Worm (Caenorhabditis elegans) whole organism, L4 larva: ENCODE results near the gene ptc-3.

Source experiments
- D1046.2 ChIP-seq: fragments of 200-800 bp; sonication (Bioruptor generic); IDR thresholded peaks from 2 replicates; pipeline ENCODE4 v1.3.6; 2022; ENCODE audit warnings: missing genetic modification characterization, missing compliant biosample characterization
- F26F4.8 ChIP-seq: fragments of 200-800 bp; sonication (Bioruptor generic); conservative IDR thresholded peaks from 2 replicates; pipeline ENCODE4 v1.3.6; 2022; ENCODE audit warnings: missing genetic modification characterization, missing compliant biosample characterization
- F37D6.2 ChIP-seq: sonication (generic microtip); optimal IDR thresholded peaks from 2 replicates; lab custom pipeline; 2016; ENCODE audit warnings: mild to moderate bottlenecking, missing genetic modification characterization, missing compliant biosample characterization
- T20F7.1 ChIP-seq: fragments of 200-800 bp; sonication (Bioruptor generic); optimal IDR thresholded peaks from 2 replicates; lab custom pipeline; 2018; ENCODE audit warnings: mild to moderate bottlenecking, missing genetic modification characterization, missing compliant biosample characterization
- T26A8.4 ChIP-seq: fragments of 200-800 bp; sonication (Bioruptor generic); IDR thresholded peaks from 2 replicates; pipeline ENCODE4 v1.3.6; 2022; ENCODE audit warnings: missing genetic modification characterization, missing compliant biosample characterization
- Y48G9A.11 ChIP-seq: fragments of 200-800 bp; sonication (Bioruptor generic); IDR thresholded peaks from 2 replicates; pipeline ENCODE4 v1.3.6; 2022; ENCODE audit warnings: missing genetic modification reagents, missing genetic modification characterization, missing compliant biosample characterization
- aha-1 ChIP-seq: fragments of 150-350 bp; peaks from one replicate; lab custom pipeline; 2014; ENCODE audit warnings: missing biosample characterization, missing genetic modification characterization
- ama-1 ChIP-seq: fragments of 150-350 bp; optimal IDR thresholded peaks from 2 replicates; lab custom pipeline; 2014; ENCODE audit warnings: inconsistent platforms, mixed read lengths
- ceh-44 ChIP-seq: fragments of 200-800 bp; sonication (Bioruptor generic); IDR thresholded peaks from 2 replicates; pipeline ENCODE4 v1.3.6; 2022; ENCODE audit warnings: missing genetic modification reagents, missing genetic modification characterization, missing compliant biosample characterization
- ces-1 ChIP-seq: fragments of 150-350 bp; sonication (generic microtip); optimal IDR thresholded peaks from 4 replicates; lab custom pipeline; 2014; ENCODE audit warnings: missing biosample characterization, missing genetic modification reagents, missing genetic modification characterization
- daf-12 ChIP-seq: fragments of 150-350 bp; optimal IDR thresholded peaks from 2 replicates; lab custom pipeline; 2014; ENCODE audit warnings: missing biosample characterization, missing genetic modification reagents, missing genetic modification characterization
- daf-19 ChIP-seq: fragments of 200-800 bp; sonication (Bioruptor generic); conservative IDR thresholded peaks from 2 replicates; pipeline ENCODE4 v1.3.6; 2022; ENCODE audit warnings: missing genetic modification characterization, missing compliant biosample characterization
- dmd-8 ChIP-seq: fragments of 200-800 bp; sonication (Bioruptor generic); IDR thresholded peaks from 2 replicates; pipeline ENCODE4 v1.3.6; 2022; ENCODE audit warnings: missing genetic modification characterization, missing compliant biosample characterization
- dmd-9 ChIP-seq: fragments of 200-800 bp; sonication (Bioruptor generic); IDR thresholded peaks from 2 replicates; pipeline ENCODE4 v1.3.6; 2022; ENCODE audit warnings: missing genetic modification reagents, missing genetic modification characterization, missing compliant biosample characterization
- egl-43 ChIP-seq: fragments of 200-800 bp; sonication (Bioruptor generic); IDR thresholded peaks from 2 replicates; pipeline ENCODE4 v1.3.6; 2022; ENCODE audit warnings: missing genetic modification reagents, missing genetic modification characterization, missing compliant biosample characterization
- gei-8 ChIP-seq: fragments of 200-800 bp; sonication (Bioruptor generic); optimal IDR thresholded peaks from 2 replicates; lab custom pipeline; 2018; ENCODE audit warnings: mild to moderate bottlenecking, missing genetic modification characterization, missing compliant biosample characterization
- hlh-30 ChIP-seq: sonication (generic microtip); optimal IDR thresholded peaks from 2 replicates; lab custom pipeline; 2017; ENCODE audit warnings: antibody characterized with exemption, mild to moderate bottlenecking, missing genetic modification characterization, missing compliant biosample characterization; ENCODE audit not compliant: insufficient read depth
- hmg-1.1 ChIP-seq: fragments of 200-800 bp; sonication (Bioruptor generic); IDR thresholded peaks from 2 replicates; pipeline ENCODE4 v1.3.6; 2022; ENCODE audit warnings: missing genetic modification reagents, missing genetic modification characterization, missing compliant biosample characterization
- lin-13 ChIP-seq: fragments of 150-350 bp; optimal IDR thresholded peaks from 2 replicates; lab custom pipeline; 2014; ENCODE audit warnings: missing biosample characterization, missing genetic modification reagents, missing genetic modification characterization
- lin-39 ChIP-seq: fragments of 150-350 bp; optimal IDR thresholded peaks from 2 replicates; lab custom pipeline; 2014; ENCODE audit warnings: missing biosample characterization, missing genetic modification reagents, missing genetic modification characterization
- lsy-2 ChIP-seq, 2 experiments: fragments of 150-350 bp in 1 of 2; sonication (generic microtip) in 1 of 2; optimal IDR thresholded peaks; 2 replicates each; lab custom pipeline; 2014 to 2017; ENCODE audit warnings: missing biosample characterization in 2 of 2, missing genetic modification characterization in 2 of 2
- mdt-29 ChIP-seq: fragments of 200-800 bp; sonication (Bioruptor generic); IDR thresholded peaks from 2 replicates; pipeline ENCODE4 v1.3.6; 2022; ENCODE audit warnings: missing genetic modification reagents, missing genetic modification characterization, missing compliant biosample characterization
- mxl-3 ChIP-seq: fragments of 200-800 bp; sonication (Bioruptor generic); optimal IDR thresholded peaks from 2 replicates; lab custom pipeline; 2018; ENCODE audit warnings: mild to moderate bottlenecking, missing genetic modification characterization, missing compliant biosample characterization
- nhr-102 ChIP-seq: sonication (generic microtip); optimal IDR thresholded peaks from 2 replicates; lab custom pipeline; 2016; ENCODE audit warnings: mild to moderate bottlenecking, missing genetic modification characterization, moderate library complexity, missing compliant biosample characterization
- nhr-11 ChIP-seq: fragments of 150-350 bp; optimal IDR thresholded peaks from 2 replicates; lab custom pipeline; 2014; ENCODE audit warnings: missing biosample characterization, missing genetic modification characterization
- nhr-25 ChIP-seq: sonication (generic microtip); optimal IDR thresholded peaks from 2 replicates; lab custom pipeline; 2017; ENCODE audit warnings: missing genetic modification characterization, mild to moderate bottlenecking, missing compliant biosample characterization, antibody characterized with exemption, moderate library complexity, borderline replicate concordance; ENCODE audit not compliant: insufficient read depth
- nhr-6 ChIP-seq: fragments of 150-350 bp; optimal IDR thresholded peaks from 2 replicates; lab custom pipeline; 2014; ENCODE audit warnings: missing biosample characterization, missing genetic modification characterization
- nhr-76 ChIP-seq: fragments of 150-350 bp; optimal IDR thresholded peaks from 2 replicates; lab custom pipeline; 2014; ENCODE audit warnings: missing biosample characterization, missing genetic modification characterization
- php-3 ChIP-seq: fragments of 200-800 bp; sonication (Bioruptor generic); IDR thresholded peaks from 2 replicates; pipeline ENCODE4 v1.3.6; 2022; ENCODE audit warnings: missing genetic modification reagents, missing genetic modification characterization, missing compliant biosample characterization
- sdz-12 ChIP-seq: fragments of 200-800 bp; sonication (Bioruptor generic); optimal IDR thresholded peaks from 2 replicates; lab custom pipeline; 2018; ENCODE audit warnings: mild to moderate bottlenecking, missing genetic modification characterization, missing compliant biosample characterization
- set-16 ChIP-seq: fragments of 200-800 bp; sonication (Bioruptor generic); IDR thresholded peaks from 2 replicates; pipeline ENCODE4 v1.3.6; 2022; ENCODE audit warnings: missing genetic modification reagents, missing genetic modification characterization, missing compliant biosample characterization
- skn-1 ChIP-seq: fragments of 150-350 bp; optimal IDR thresholded peaks from 2 replicates; lab custom pipeline; 2014; ENCODE audit warnings: missing biosample characterization, missing genetic modification characterization
- snpc-1.2 ChIP-seq: fragments of 200-800 bp; sonication (Bioruptor generic); IDR thresholded peaks from 2 replicates; pipeline ENCODE4 v1.3.6; 2022; ENCODE audit warnings: missing genetic modification reagents, missing genetic modification characterization, missing compliant biosample characterization
- snpc-4 ChIP-seq: fragments of 150-350 bp; optimal IDR thresholded peaks from 2 replicates; lab custom pipeline; 2014; ENCODE audit warnings: missing biosample characterization, missing genetic modification characterization
- spr-1 ChIP-seq: sonication (generic microtip); optimal IDR thresholded peaks from 2 replicates; lab custom pipeline; 2016; ENCODE audit warnings: mild to moderate bottlenecking, missing genetic modification characterization, missing compliant biosample characterization
- tag-97 ChIP-seq: fragments of 200-800 bp; sonication (Bioruptor generic); IDR thresholded peaks from 2 replicates; pipeline ENCODE4 v1.3.6; 2022; ENCODE audit warnings: missing genetic modification characterization, missing compliant biosample characterization
- tra-1 ChIP-seq: fragments of 200-800 bp; sonication (Bioruptor generic); IDR thresholded peaks from 2 replicates; pipeline ENCODE4 v1.3.6; 2022; ENCODE audit warnings: missing genetic modification reagents, missing genetic modification characterization, missing compliant biosample characterization
- vab-7 ChIP-seq: fragments of 200-800 bp; sonication (Bioruptor generic); IDR thresholded peaks from 2 replicates; pipeline ENCODE4 v1.3.6; 2022; ENCODE audit warnings: missing genetic modification reagents, missing genetic modification characterization, missing compliant biosample characterization
- zfp-2 ChIP-seq: sonication (generic microtip); optimal IDR thresholded peaks from 2 replicates; lab custom pipeline; 2016; ENCODE audit warnings: mild to moderate bottlenecking, missing genetic modification characterization, missing compliant biosample characterization
- zip-11 ChIP-seq: fragments of 200-800 bp; sonication (Bioruptor generic); IDR thresholded peaks from 2 replicates; pipeline ENCODE4 v1.3.6; 2022; ENCODE audit warnings: missing genetic modification characterization, missing compliant biosample characterization
- ztf-7 ChIP-seq: fragments of 150-350 bp; optimal IDR thresholded peaks from 2 replicates; lab custom pipeline; 2014; ENCODE audit warnings: missing biosample characterization, missing genetic modification characterization

ptc-3 gene

ce11 chrII:2866541-2867124 lies 14.2 kb upstream of the ptc-3 start, which contains the start of the genes Y110A2AL.9 and Y110A2AL.3:
Y110A2AL.9 (minus strand) TSS chrII:2866641.
Y110A2AL.3 (plus strand) TSS chrII:2867074.
- TF ChIP-seq skn-1 (tag; lab: Kevin White, UChicago) (no peak), hmg-1.1 (GFP tag; lab: Robert Waterston, UW) (no peak), spr-1 (tag; lab: Kevin White, UChicago) (no peak), Y48G9A.11 (GFP tag; lab: Robert Waterston, UW) (no peak), nhr-76 (tag; lab: Kevin White, UChicago) (no peak), aha-1 (tag; lab: Kevin White, UChicago) (no peak), lsy-2 (tag; optimal IDR thresholded peaks at IDR 0.05; lab: Kevin White, UChicago) (no peak)

- TF ChIP-seq D1046.2 (GFP tag; lab: Robert Waterston, UW) (0 out of 2 replicates have a peak, but pooled peaks have one; percentile 28), set-16 (GFP tag; lab: Robert Waterston, UW) (peak; percentile 66), aha-1 (tag; lab: Kevin White, UChicago) (peak; percentile 15), F37D6.2 (no peak)
These were observed 13.0 kb upstream of the ptc-3 start for ce11 chrII:2865355-2865754.

- no peak for TF ChIP-seq lin-39 (tag; lab: Kevin White, UChicago)
- TF ChIP-seq hmg-1.1 (GFP tag; lab: Robert Waterston, UW), result no peak
- no peak for TF ChIP-seq sdz-12 (GFP tag; lab: Kevin White, UChicago)
- TF ChIP-seq ama-1 (lab: Kevin White, UChicago), result no peak
- no peak for TF ChIP-seq nhr-102
- TF ChIP-seq ztf-7 (tag; lab: Kevin White, UChicago), result no peak
- no peak for TF ChIP-seq tra-1 (GFP tag; lab: Robert Waterston, UW)
- no peak for TF ChIP-seq ceh-44 (GFP tag; lab: Robert Waterston, UW)
- TF ChIP-seq nhr-11, result no peak
- no peak for TF ChIP-seq ces-1 (GFP tag; lab: Kevin White, UChicago)
These were observed 11.8 kb upstream of the ptc-3 start, which contains the start of gene Y110A2AL.5 for ce11 chrII:2864229-2864628. Y110A2AL.5 (plus strand) TSS chrII:2864529.

- TF ChIP-seq lin-39 (tag; lab: Kevin White, UChicago) (no peak), gei-8 (GFP tag; lab: Kevin White, UChicago) (no peak), lsy-2 (tag; optimal IDR thresholded peaks at IDR 0.05; lab: Kevin White, UChicago) (no peak), daf-12 (no peak), aha-1 (tag; lab: Kevin White, UChicago) (peak; percentile 92)
These were observed 10.2 kb upstream of the ptc-3 start for ce11 chrII:2862557-2863035.

- TF ChIP-seq F26F4.8 (0 out of 2 replicates have a peak, but pooled peaks have one; percentile 25), tag-97 (GFP tag; lab: Robert Waterston, UW) (no peak), egl-43 (GFP tag; lab: Robert Waterston, UW) (peak; percentile 85), nhr-25 (tag; lab: Kevin White, UChicago) (no peak), hlh-30 (tag; lab: Kevin White, UChicago) (no peak), snpc-4 (tag; lab: Kevin White, UChicago) (no peak), snpc-1.2 (peak; percentile 30; the same call in 1 of the 2 replicates), daf-19 (GFP tag; lab: Robert Waterston, UW) (no peak), mdt-29 (GFP tag; lab: Robert Waterston, UW) (0 out of 2 replicates have a peak, but pooled peaks have one; percentile 10), dmd-8 (GFP tag; lab: Robert Waterston, UW) (peak; percentile 76), nhr-6 (tag; lab: Kevin White, UChicago) (no peak), zfp-2 (no peak), skn-1 (tag; lab: Kevin White, UChicago) (no peak), zip-11 (GFP tag; lab: Robert Waterston, UW) (no peak), T20F7.1 (GFP tag; lab: Kevin White, UChicago) (no peak), dmd-9 (GFP tag; lab: Robert Waterston, UW) (no peak), lin-13 (GFP tag; lab: Kevin White, UChicago) (peak; percentile 65), php-3 (0 out of 2 replicates have a peak, but pooled peaks have one; percentile 16), mxl-3 (GFP tag; lab: Kevin White, UChicago) (no peak), vab-7 (peak; percentile 72), ces-1 (GFP tag; lab: Kevin White, UChicago) (no peak), T26A8.4 (GFP tag; lab: Robert Waterston, UW) (no peak)
These were observed 9.1 kb upstream of the ptc-3 start for ce11 chrII:2861385-2862099.
